Worm (Caenorhabditis elegans) whole organism, L1 larva: ENCODE results near the gene Y39A1A.31.

ENCODE experiments used
- fos-1 ChIP-seq: fragments of 150-350 bp; optimal IDR thresholded peaks from 2 replicates; lab custom pipeline; 2014; ENCODE audit warnings: missing biosample characterization, missing genetic modification characterization
- tlp-1 ChIP-seq: fragments of 150-350 bp; optimal IDR thresholded peaks from 2 replicates; lab custom pipeline; 2014; ENCODE audit warnings: missing biosample characterization, missing genetic modification characterization

ce11 chrIII:10716091-10716490 is 27.1 kb upstream of the Y39A1A.31 start, which contains the start of gene W09D10.4:
- TF ChIP-seq fos-1 (tag; lab: Kevin White, UChicago) (no peak), tlp-1 (tag; lab: Kevin White, UChicago) (no peak)
